Worm (Caenorhabditis elegans): ENCODE results near the gene sri-2.

Gene sri-2

ce11 chrV:16000433-16000832 lies 35.4 kb upstream of the sri-2 start, which contains the start of gene nhr-50 (continued):
- TF ChIP-seq ceh-63 (GFP tag; optimal IDR thresholded peaks at IDR 0.05) = no peak
- TF ChIP-seq ceh-88 (GFP tag; IDR thresholded peaks at IDR 0.05) = no peak
- no peak for TF ChIP-seq sptf-1 (tag; optimal IDR thresholded peaks at IDR 0.05)
- TF ChIP-seq nhr-19 (GFP tag; conservative IDR thresholded peaks at IDR 0.05) = no peak; the same call in 1 of the 2 replicates
- no peak for TF ChIP-seq F16B12.6 (tag; optimal IDR thresholded peaks at IDR 0.05)
- no peak for TF ChIP-seq zag-1 (tag; optimal IDR thresholded peaks at IDR 0.05)
- TF ChIP-seq elt-2 (tag; optimal IDR thresholded peaks at IDR 0.05) = peak; percentile 83
- no peak for TF ChIP-seq unc-62 (GFP tag; optimal IDR thresholded peaks at IDR 0.05)
- TF ChIP-seq rnt-1 (tag; optimal IDR thresholded peaks at IDR 0.05) = peak; percentile 10
- peak; percentile 2 to 43 for TF ChIP-seq lsy-2 (tag; optimal IDR thresholded peaks at IDR 0.05)
- no peak for TF ChIP-seq tlp-1 (tag; optimal IDR thresholded peaks at IDR 0.05)
- TF ChIP-seq mep-1 (tag; optimal IDR thresholded peaks at IDR 0.05) = peak; percentile 25
- TF ChIP-seq nhr-85 (tag) = peak; percentile 85
- TF ChIP-seq ama-1 (optimal IDR thresholded peaks at IDR 0.05) = no peak
- TF ChIP-seq mdl-1 (tag; optimal IDR thresholded peaks at IDR 0.05) = peak in 1 of 2 experiments; percentile 53
- TF ChIP-seq dpl-1 (GFP tag; optimal IDR thresholded peaks at IDR 0.05) = peak in 1 of 3 experiments; percentile 30
- peak; percentile 7 for TF ChIP-seq sox-4 (tag; optimal IDR thresholded peaks at IDR 0.05)
- no peak for TF ChIP-seq irx-1 (tag; optimal IDR thresholded peaks at IDR 0.05)
- TF ChIP-seq pag-3 (tag; optimal IDR thresholded peaks at IDR 0.05; ENCODE audit: borderline replicate concordance, insufficient read depth) = no peak
- no peak for TF ChIP-seq grh-1 (GFP tag; IDR thresholded peaks at IDR 0.05)
- no peak for TF ChIP-seq mef-2 (tag; optimal IDR thresholded peaks at IDR 0.05)
- TF ChIP-seq C34B4.2 (tag; optimal IDR thresholded peaks at IDR 0.05) = no peak
- peak; percentile 84 for TF ChIP-seq lin-14 (GFP tag; optimal IDR thresholded peaks at IDR 0.05)
- TF ChIP-seq C16A3.4 (tag; optimal IDR thresholded peaks at IDR 0.05) = no peak
- TF ChIP-seq nhr-71 (tag; optimal IDR thresholded peaks at IDR 0.05) = peak; percentile 81
- no peak for TF ChIP-seq sup-37 (GFP tag; optimal IDR thresholded peaks at IDR 0.05)
- no peak for TF ChIP-seq egl-13 (tag; optimal IDR thresholded peaks at IDR 0.05)
- no peak for TF ChIP-seq lin-13 (GFP tag; optimal IDR thresholded peaks at IDR 0.05)
- no peak for TF ChIP-seq ets-5 (GFP tag; IDR thresholded peaks at IDR 0.05)
- peak in 1 of 6 experiments; percentile 21 for TF ChIP-seq elt-3 (tag; optimal IDR thresholded peaks at IDR 0.05)
- TF ChIP-seq efl-1 (optimal IDR thresholded peaks at IDR 0.05) = peak; percentile 28 to 36
- peak; percentile 15 to 95 for TF ChIP-seq efl-1 (GFP tag; optimal IDR thresholded peaks at IDR 0.05 in 1 of 2)
- no peak for TF ChIP-seq nhr-84 (tag; optimal IDR thresholded peaks at IDR 0.05)
- TF ChIP-seq unc-130 (tag; optimal IDR thresholded peaks at IDR 0.05) = no peak
- TF ChIP-seq fkh-4 (tag; optimal IDR thresholded peaks at IDR 0.05; ENCODE audit: borderline replicate concordance) = no peak
- peak; percentile 5 for TF ChIP-seq snpc-4 (tag; optimal IDR thresholded peaks at IDR 0.05)
- peak; percentile 80 for TF ChIP-seq hlh-4 (tag; optimal IDR thresholded peaks at IDR 0.05)
- TF ChIP-seq jun-1 (tag; optimal IDR thresholded peaks at IDR 0.05) = peak; percentile 93
- TF ChIP-seq lir-3 (tag; optimal IDR thresholded peaks at IDR 0.05; ENCODE audit: poor library complexity) = no peak
- TF ChIP-seq Y116A8C.19 (tag; optimal IDR thresholded peaks at IDR 0.05; ENCODE audit: borderline replicate concordance) = no peak
- peak; percentile 36 for TF ChIP-seq pax-3 (tag; optimal IDR thresholded peaks at IDR 0.05)
- TF ChIP-seq lin-35 (GFP tag; optimal IDR thresholded peaks at IDR 0.05) = peak; percentile 13 to 27
- no peak for TF ChIP-seq efl-3 (GFP tag; optimal IDR thresholded peaks at IDR 0.05)
- TF ChIP-seq fkh-8 (tag; optimal IDR thresholded peaks at IDR 0.05) = peak; percentile 88
- no peak for TF ChIP-seq unc-98 (GFP tag; IDR thresholded peaks at IDR 0.05)
- TF ChIP-seq vab-15 (tag; optimal IDR thresholded peaks at IDR 0.05) = no peak
- TF ChIP-seq zip-4 (GFP tag; optimal IDR thresholded peaks at IDR 0.05) = no peak
- no peak; the same call in 1 of the 2 replicates for TF ChIP-seq isw-1 (GFP tag; IDR thresholded peaks at IDR 0.05)
- peak in 2 of 3 experiments; percentile 16 to 49 for TF ChIP-seq ceh-82 (tag; optimal IDR thresholded peaks at IDR 0.05)
- TF ChIP-seq unc-30 (tag; optimal IDR thresholded peaks at IDR 0.05) = no peak
- no peak for TF ChIP-seq ztf-4 (tag; optimal IDR thresholded peaks at IDR 0.05)

All from whole organism, L1 larva.